Worm (Caenorhabditis elegans): ENCODE results near the gene srz-99.

DNA sequence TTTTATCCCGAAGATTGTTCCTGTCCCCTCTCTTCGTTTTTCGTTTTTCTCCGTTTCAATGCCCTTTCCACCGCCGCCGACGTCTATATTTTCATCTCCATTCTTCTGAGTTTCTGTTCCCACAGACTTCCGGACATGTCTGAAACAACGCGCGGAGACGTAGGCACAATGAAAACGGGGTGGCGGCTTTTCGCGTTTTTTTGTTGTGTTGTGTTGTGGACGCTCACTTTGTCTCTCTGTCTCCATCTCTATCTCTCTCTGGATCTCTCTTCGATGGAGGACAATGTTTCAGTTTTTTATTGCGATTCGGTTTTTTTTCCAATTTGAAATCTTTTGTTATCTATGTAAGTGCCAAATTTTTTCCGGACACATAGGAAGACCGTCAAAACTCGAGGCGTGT, 29.9 kb downstream of the srz-99 start:
- no peak for TF ChIP-seq rpc-1 (optimal IDR thresholded peaks at IDR 0.05)
- TF ChIP-seq rpc-1 (tag; optimal IDR thresholded peaks at IDR 0.05) = no peak
- no peak for TF ChIP-seq mcd-1 (GFP tag; IDR thresholded peaks at IDR 0.05)
- TF ChIP-seq mel-28 (tag; optimal IDR thresholded peaks at IDR 0.05; ENCODE audit: borderline replicate concordance) = no peak

Measured in whole organism, young adult.